Worm (Caenorhabditis elegans): ENCODE measurements around the gene Y61A9LA.1.

- TF ChIP-seq dao-5 (tag; optimal IDR thresholded peaks at IDR 0.05) = no peak
- TF ChIP-seq him-1 (tag; optimal IDR thresholded peaks at IDR 0.05) = no peak
- TF ChIP-seq W03F9.2 (tag; optimal IDR thresholded peaks at IDR 0.05) = no peak
Measured at ce11 chrV:4626344-4626743, 41.2 kb downstream of the Y61A9LA.1 start.

Measured in whole organism, L4/young adult.